Worm (Caenorhabditis elegans) whole organism, dauer: ENCODE measurements around the gene sre-6.

ENCODE experiments used
- unc-62 ChIP-seq: sonication (generic microtip); optimal IDR thresholded peaks from 2 replicates; lab custom pipeline; 2017; ENCODE audit warnings: missing biosample characterization, missing genetic modification reagents, missing genetic modification characterization

sre-6 gene

ce11 chrV:10762695-10763094 lies at the start of gene sre-6:
Gene sre-6, minus strand, starts transcription at chrV:10762795.
- TF ChIP-seq unc-62 (GFP tag; lab: Kevin White, UChicago), result no peak

- TF ChIP-seq unc-62 (GFP tag; lab: Kevin White, UChicago), result no peak
Observed at ce11 chrV:10811763-10812162, 49.2 kb upstream of the sre-6 start, which contains the start of gene C29A12.22. Gene C29A12.22, plus strand, starts transcription at chrV:10812063.

DNA sequence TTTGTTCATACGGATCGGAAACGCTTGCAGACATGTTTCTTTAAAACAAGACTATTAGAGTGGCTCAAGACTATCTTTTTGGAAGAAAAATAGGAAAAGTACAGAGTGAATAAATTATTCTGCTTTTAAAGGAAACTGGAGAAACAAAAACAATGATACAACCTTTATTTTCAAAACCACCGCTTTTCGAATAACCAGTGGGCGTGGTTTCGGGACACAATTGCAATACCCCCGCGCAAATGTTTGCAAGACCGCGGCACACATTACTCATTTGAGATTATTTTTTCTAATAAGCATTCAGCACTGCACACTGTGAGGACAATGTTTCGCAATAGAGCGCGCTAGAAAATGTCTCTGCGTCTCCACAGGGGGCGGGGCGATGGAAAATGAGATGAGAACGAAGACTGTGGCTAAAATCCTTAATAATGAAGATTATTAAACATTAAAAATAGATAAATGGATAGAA lies 45.3 kb upstream of the sre-6 start, which contains the start of gene plrg-1:
plrg-1 (minus strand) TSS at position 51 of the 466 bp plus-strand sequence.
- no peak for TF ChIP-seq unc-62 (GFP tag; lab: Kevin White, UChicago)

- no peak for TF ChIP-seq unc-62 (GFP tag; lab: Kevin White, UChicago)
Observed at ce11 chrV:10805934-10806333, 43.3 kb upstream of the sre-6 start, which contains the start of gene prp-38. Gene prp-38, minus strand, starts transcription at chrV:10806034.

ce11 chrV:10804374-10804773 lies 41.8 kb upstream of the sre-6 start, which contains the start of gene secs-1:
Gene secs-1, minus strand, starts transcription at chrV:10804474.
- TF ChIP-seq unc-62 (GFP tag; lab: Kevin White, UChicago), result no peak

DNA sequence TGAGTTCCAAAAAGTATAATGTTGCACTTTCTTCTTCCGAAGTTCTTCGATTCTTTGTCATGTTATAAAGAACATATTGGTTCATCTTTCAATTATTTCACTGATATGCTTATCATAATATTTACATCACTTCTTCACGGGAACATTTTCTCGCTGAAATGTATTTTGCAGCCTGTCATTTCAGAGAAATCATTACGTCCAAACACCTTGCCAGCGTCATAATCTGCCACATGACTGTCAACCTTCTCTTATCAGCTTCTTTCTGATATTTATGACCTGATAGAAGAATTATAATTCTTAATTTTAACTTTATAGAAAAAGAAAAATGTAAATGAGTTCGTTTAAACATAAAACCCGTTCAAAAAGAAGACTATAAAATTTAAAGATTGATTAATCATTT lies 39.5 kb upstream of the sre-6 start:
- TF ChIP-seq unc-62 (GFP tag; lab: Kevin White, UChicago), result no peak

ce11 chrV:10801154-10801553 lies 38.6 kb upstream of the sre-6 start, which contains the start of gene D1054.18:
Gene D1054.18, minus strand, starts transcription at chrV:10801198.
- TF ChIP-seq unc-62 (GFP tag; lab: Kevin White, UChicago), result no peak

DNA sequence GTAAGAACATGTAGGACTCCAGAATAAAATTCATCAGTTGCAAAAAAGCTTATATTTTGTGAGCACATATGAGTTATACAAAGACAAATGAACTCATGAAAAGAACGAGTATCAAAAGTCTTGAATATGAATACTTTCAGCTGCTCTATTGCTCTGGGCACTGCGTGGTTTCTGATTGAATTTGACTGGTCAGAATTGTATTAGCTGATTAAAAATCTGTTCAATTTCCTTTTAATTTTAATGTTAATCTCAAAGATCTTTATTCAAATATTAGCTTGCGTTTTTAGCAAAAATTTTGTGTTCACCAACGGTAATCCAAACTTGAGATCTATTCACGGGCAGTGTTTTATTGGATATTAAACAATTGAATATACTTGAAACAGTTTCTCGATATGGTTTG lies 35.5 kb upstream of the sre-6 start, which contains the start of gene srh-184:
srh-184 (minus strand) TSS at position 101 of the 400 bp plus-strand sequence.
- no peak for TF ChIP-seq unc-62 (GFP tag; lab: Kevin White, UChicago)

ce11 chrV:10795494-10795893 lies 32.9 kb upstream of the sre-6 start, which contains the start of gene D1054.19:
Gene D1054.19, plus strand, starts transcription at chrV:10795794.
- no peak for TF ChIP-seq unc-62 (GFP tag; lab: Kevin White, UChicago)

DNA sequence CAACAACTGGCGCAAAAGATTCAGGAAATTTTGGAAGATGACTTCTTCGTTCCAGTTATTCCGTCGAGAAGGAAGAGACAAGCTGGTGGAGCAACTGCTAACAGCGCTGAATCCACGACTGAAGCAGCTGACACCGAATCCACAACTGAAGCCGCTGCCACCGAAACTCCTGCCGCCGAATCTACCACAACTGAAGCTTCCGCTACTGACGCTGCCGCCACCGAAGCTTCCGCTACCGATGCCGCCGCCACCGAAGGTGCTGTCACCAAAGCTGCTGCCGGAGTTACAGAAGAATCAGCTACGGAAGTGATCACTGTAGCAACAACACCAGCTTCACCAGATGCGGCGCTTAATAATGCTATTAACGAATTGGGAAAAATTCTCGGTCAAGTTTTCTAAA lies 31.9 kb upstream of the sre-6 start:
- no peak for TF ChIP-seq unc-62 (GFP tag; lab: Kevin White, UChicago)

DNA sequence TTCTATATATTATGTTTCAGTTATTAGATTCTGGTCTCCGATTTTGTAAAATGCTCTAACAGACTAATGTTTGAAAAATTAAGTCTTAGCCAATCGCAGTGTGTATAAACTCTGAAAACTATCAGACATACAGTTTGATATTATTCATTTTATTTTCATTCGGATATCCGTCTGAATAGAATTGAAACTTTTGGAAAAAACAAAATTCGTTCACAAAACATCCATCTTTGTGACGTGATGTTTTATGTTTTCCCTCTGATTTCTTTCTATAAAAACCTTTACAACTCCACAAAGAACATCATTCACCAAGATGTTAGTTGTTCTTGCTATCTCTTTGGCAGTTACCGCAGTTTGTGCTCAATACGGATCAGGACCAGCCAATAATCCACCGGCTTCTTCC lies 30.9 kb upstream of the sre-6 start, which contains the start of gene ule-3:
ule-3 (plus strand) TSS at position 301 of the 400 bp plus-strand sequence.
- no peak for TF ChIP-seq unc-62 (GFP tag; lab: Kevin White, UChicago)

DNA sequence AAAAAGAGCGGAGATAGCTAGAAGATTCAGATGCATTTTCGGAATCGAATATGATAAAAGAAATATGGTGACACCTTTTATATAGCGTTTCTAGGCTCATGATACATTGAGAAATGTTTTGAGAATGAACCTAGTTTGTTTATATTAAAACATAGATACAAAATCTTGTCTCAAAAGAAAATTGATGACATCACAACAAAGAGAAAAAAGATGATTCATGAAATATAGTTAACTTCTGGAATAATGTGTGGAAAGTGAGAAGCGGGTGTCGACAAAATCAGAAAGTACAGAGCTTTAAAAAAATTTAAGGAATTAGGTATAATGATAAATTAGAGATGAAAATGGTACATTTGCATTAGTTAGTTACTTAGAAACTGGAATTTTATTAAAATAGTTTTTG lies 30.2 kb upstream of the sre-6 start, which contains the start of gene D1054.10:
D1054.10 (minus strand) TSS at position 101 of the 400 bp plus-strand sequence.
- no peak for TF ChIP-seq unc-62 (GFP tag; lab: Kevin White, UChicago)

- no peak for TF ChIP-seq unc-62 (GFP tag; lab: Kevin White, UChicago)
Observed at ce11 chrV:10790921-10791320, 28.3 kb upstream of the sre-6 start, which contains the start of gene D1054.9. Gene D1054.9, minus strand, starts transcription at chrV:10791057.

DNA sequence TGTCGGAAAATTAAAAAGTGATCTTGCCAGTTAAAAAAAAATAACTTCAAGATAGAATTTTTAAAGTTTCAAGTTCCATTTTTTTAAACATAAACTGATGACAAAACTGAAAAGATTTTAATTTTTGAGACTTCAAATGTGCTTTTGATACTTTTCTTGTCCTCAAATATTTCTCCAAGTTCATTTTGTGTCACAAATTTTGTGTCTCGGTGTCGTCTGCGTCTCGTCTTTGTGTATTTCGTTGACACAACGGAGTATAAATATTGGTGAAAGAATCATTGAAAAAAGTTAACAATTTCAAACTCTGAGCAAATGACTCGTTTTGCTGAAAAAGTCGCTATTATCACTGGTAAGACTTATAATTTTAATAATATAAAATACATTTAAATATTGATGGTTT lies 21.4 kb upstream of the sre-6 start, which contains the start of gene D1054.8:
D1054.8 (plus strand) TSS at position 301 of the 400 bp plus-strand sequence.
- TF ChIP-seq unc-62 (GFP tag; lab: Kevin White, UChicago), result no peak

DNA sequence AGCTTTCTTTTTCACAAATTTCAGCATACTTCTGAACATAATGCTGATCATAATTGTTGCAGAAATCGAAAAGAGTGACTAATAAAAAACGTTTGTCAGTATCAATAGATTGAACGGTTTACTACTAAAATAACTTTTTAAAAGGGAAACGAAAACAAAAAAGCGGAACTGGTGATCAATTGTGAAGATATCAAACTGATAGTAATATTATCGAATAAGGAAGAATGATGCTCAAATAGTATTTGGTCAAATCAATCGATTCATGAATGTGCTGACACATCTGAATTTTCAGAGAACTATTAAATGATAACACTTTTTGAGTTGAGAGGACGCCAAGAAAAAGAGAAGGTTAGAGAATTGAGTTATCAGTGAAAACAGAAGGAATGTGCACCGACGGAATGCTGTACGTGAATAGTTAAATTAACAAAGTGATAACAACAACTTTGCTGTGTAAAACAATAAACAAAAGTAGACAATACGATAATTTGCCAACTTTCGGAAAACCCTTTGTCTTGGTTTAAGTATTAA lies 14.0 kb upstream of the sre-6 start, which contains the start of gene D1054.5:
D1054.5 (minus strand) TSS at position 51 of the 528 bp plus-strand sequence.
- no peak for TF ChIP-seq unc-62 (GFP tag; lab: Kevin White, UChicago)

DNA sequence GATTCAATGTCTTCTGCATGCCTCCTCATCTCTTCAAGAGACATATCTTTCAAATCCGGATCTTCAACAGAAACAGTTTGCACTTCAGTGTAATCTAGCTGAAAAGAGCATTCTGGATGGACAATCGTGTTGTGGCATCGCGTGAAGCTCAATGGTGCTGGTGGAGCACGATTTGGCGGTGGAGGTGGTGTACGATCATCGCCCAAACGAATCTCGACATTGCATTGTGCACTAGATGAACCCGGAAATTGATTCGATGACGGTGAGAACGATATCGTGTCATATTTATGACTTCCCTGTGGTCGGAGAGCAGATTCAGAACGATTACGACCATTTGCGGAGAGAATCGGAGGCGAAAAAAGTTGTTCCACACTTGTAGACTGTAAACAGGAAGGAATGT lies 10.6 kb upstream of the sre-6 start:
- no peak for TF ChIP-seq unc-62 (GFP tag; lab: Kevin White, UChicago)

DNA sequence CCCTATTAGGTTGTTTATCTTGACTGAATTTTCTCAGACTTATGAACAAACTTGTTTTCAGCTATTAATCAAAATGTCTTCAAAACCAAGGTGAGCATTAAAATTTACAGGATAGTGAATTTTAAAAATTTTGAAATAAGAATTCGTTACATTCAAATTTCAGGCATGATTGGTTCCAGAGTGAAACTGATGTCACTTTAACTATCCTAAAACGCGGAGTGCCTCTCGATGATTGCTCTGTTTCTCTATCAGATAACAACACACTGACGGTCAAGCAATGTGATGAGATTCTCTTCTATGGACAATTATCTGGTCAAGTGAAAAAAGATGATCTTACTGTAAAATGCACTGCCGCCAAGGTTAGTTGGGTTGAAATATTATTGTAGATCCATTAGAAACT lies 8.8 kb upstream of the sre-6 start, which contains the start of gene D1054.3:
D1054.3 (plus strand) TSS at position 62 of the 400 bp plus-strand sequence.
- TF ChIP-seq unc-62 (GFP tag; lab: Kevin White, UChicago), result no peak
